Worm (Caenorhabditis elegans) whole organism, L2 larva: ENCODE results near the gene ZK402.5.

Experiments
- C34F6.9 ChIP-seq: fragments of 150-350 bp; optimal IDR thresholded peaks from 2 replicates; lab custom pipeline; 2014; ENCODE audit warnings: missing biosample characterization, missing genetic modification characterization
- ama-1 ChIP-seq: fragments of 150-350 bp; optimal IDR thresholded peaks from 2 replicates; lab custom pipeline; 2018; ENCODE audit warnings: inconsistent platforms
- egl-27 ChIP-seq: sonication (generic microtip); optimal IDR thresholded peaks from 3 replicates; lab custom pipeline; 2017; ENCODE audit warnings: missing biosample characterization, missing genetic modification reagents, missing genetic modification characterization
- fos-1 ChIP-seq: fragments of 150-350 bp; optimal IDR thresholded peaks from 2 replicates; lab custom pipeline; 2014; ENCODE audit warnings: missing biosample characterization, missing genetic modification characterization
- lsy-2 ChIP-seq, 2 experiments: fragments of 150-350 bp in 1 of 2; sonication (generic microtip) in 1 of 2; optimal IDR thresholded peaks; 2 replicates each; lab custom pipeline; 2014 to 2017; ENCODE audit warnings: missing biosample characterization in 2 of 2, missing genetic modification characterization in 2 of 2
- nhr-129 ChIP-seq: fragments of 150-350 bp; optimal IDR thresholded peaks from 2 replicates; lab custom pipeline; 2014; ENCODE audit warnings: missing biosample characterization, missing genetic modification characterization
- nhr-237 ChIP-seq: fragments of 150-350 bp; optimal IDR thresholded peaks from 2 replicates; lab custom pipeline; 2014; ENCODE audit warnings: missing biosample characterization, missing genetic modification characterization
- sma-9 ChIP-seq, 2 experiments: fragments of 150-350 bp in 1 of 2; sonication (generic microtip) in 1 of 2; optimal IDR thresholded peaks; 2 replicates each; lab custom pipeline; 2014 to 2016; ENCODE audit warnings: missing genetic modification characterization in 2 of 2, mild to moderate bottlenecking in 1 of 2, missing biosample characterization in 1 of 2, missing compliant biosample characterization in 1 of 2, missing genetic modification reagents in 1 of 2, moderate library complexity in 1 of 2
- snpc-4 ChIP-seq: fragments of 150-350 bp; optimal IDR thresholded peaks from 2 replicates; lab custom pipeline; 2014; ENCODE audit warnings: missing biosample characterization, missing genetic modification characterization
- unc-39 ChIP-seq: fragments of 150-350 bp; optimal IDR thresholded peaks from 2 replicates; lab custom pipeline; 2014; ENCODE audit warnings: missing biosample characterization, missing genetic modification characterization
- zag-1 ChIP-seq: fragments of 150-350 bp; optimal IDR thresholded peaks from 2 replicates; lab custom pipeline; 2014; ENCODE audit warnings: missing biosample characterization, missing genetic modification characterization
- ztf-11 ChIP-seq: sonication (generic microtip); optimal IDR thresholded peaks from 2 replicates; lab custom pipeline; 2017; ENCODE audit warnings: missing biosample characterization, missing genetic modification characterization
- ztf-4 ChIP-seq: fragments of 150-350 bp; optimal IDR thresholded peaks from 2 replicates; lab custom pipeline; 2014; ENCODE audit warnings: missing biosample characterization, missing genetic modification characterization

ce11 chrX:1367416-1367815 lies 33.7 kb downstream of the ZK402.5 start, which contains the start of gene dgn-2:
- TF ChIP-seq nhr-129 (tag; lab: Kevin White, UChicago) (no peak), ama-1 (no peak), fos-1 (tag; lab: Kevin White, UChicago) (no peak), nhr-237 (tag; lab: Kevin White, UChicago) (no peak), unc-39 (tag; lab: Kevin White, UChicago) (no peak), egl-27 (tag; lab: Kevin White, UChicago) (no peak), sma-9 (GFP tag; optimal IDR thresholded peaks at IDR 0.05; lab: Kevin White, UChicago) (no peak), sma-9 (tag; optimal IDR thresholded peaks at IDR 0.05; lab: Kevin White, UChicago) (no peak), ztf-11 (no peak), lsy-2 (tag; optimal IDR thresholded peaks at IDR 0.05; lab: Kevin White, UChicago) (no peak), ztf-4 (tag; lab: Kevin White, UChicago) (no peak), snpc-4 (tag; lab: Kevin White, UChicago) (no peak), zag-1 (no peak), C34F6.9 (no peak)
